Worm (Caenorhabditis elegans) whole organism, L4/young adult: Measurements from ENCODE around the gene ttr-34.

ENCODE experiments used
- W03F9.2 ChIP-seq: fragments of 150-350 bp; optimal IDR thresholded peaks from 2 replicates; lab custom pipeline; 2014; ENCODE audit warnings: missing biosample characterization, missing genetic modification characterization
- dao-5 ChIP-seq: sonication (generic microtip); optimal IDR thresholded peaks from 2 replicates; lab custom pipeline; 2016; ENCODE audit warnings: missing genotype, missing genetic modification characterization, moderate library complexity, missing compliant biosample characterization
- him-1 ChIP-seq: sonication (generic microtip); optimal IDR thresholded peaks from 2 replicates; lab custom pipeline; 2016; ENCODE audit warnings: missing genotype, missing genetic modification reagents, missing genetic modification characterization, missing compliant biosample characterization

- TF ChIP-seq dao-5 (no peak), W03F9.2 (no peak), him-1 (tag; lab: Kevin White, UChicago) (peak; percentile 12)
Measured at ce11 chrX:13143762-13144732, 4.5 kb downstream of the ttr-34 start.
